Fruit fly (Drosophila melanogaster) whole organism, embryonic: ENCODE measurements around the gene Rrp45.
A peak's percentile ranks its signal among the peaks of the same experiment; 100 is the strongest.

Experiments
- Atf3 ChIP-seq: fragments of 200-800 bp; sonication (Bioruptor generic); optimal IDR thresholded peaks from 3 replicates; lab custom pipeline; 2016; ENCODE audit warnings: missing biosample characterization, missing genetic modification characterization
- CG10462 ChIP-seq: fragments of 200-800 bp; sonication (Bioruptor generic); optimal IDR thresholded peaks from 2 replicates; lab custom pipeline; 2016; ENCODE audit warnings: missing biosample characterization, missing genetic modification characterization
- CG10543 ChIP-seq: fragments of 200-800 bp; sonication (Bioruptor generic); optimal IDR thresholded peaks from 3 replicates; lab custom pipeline; 2017; ENCODE audit warnings: missing biosample characterization, mild to moderate bottlenecking, missing genetic modification characterization, moderate library complexity
- CG10654 ChIP-seq: fragments of 200-800 bp; sonication (Bioruptor generic); optimal IDR thresholded peaks from 2 replicates; lab custom pipeline; 2016; ENCODE audit warnings: missing biosample characterization, missing genetic modification characterization
- CG10979 ChIP-seq: fragments of 200-800 bp; sonication (Bioruptor generic); optimal IDR thresholded peaks from 2 replicates; lab custom pipeline; 2018; ENCODE audit warnings: missing biosample characterization, mild to moderate bottlenecking, missing genetic modification characterization, moderate library complexity
- CG12071 ChIP-seq: fragments of 200-800 bp; sonication (Bioruptor generic); optimal IDR thresholded peaks from 3 replicates; lab custom pipeline; 2018; ENCODE audit warnings: missing biosample characterization, mild to moderate bottlenecking, missing genetic modification characterization
- CG12236 ChIP-seq: fragments of 200-800 bp; sonication (Bioruptor generic); optimal IDR thresholded peaks from 2 replicates; lab custom pipeline; 2016; ENCODE audit warnings: missing biosample characterization, missing genetic modification characterization
- CG13123 ChIP-seq: fragments of 200-800 bp; sonication (Bioruptor generic); optimal IDR thresholded peaks from 2 replicates; lab custom pipeline; 2016; ENCODE audit warnings: missing biosample characterization, missing genetic modification characterization
- CG14014 ChIP-seq: fragments of 200-800 bp; sonication (Bioruptor generic); IDR thresholded peaks from 2 replicates; pipeline ENCODE4 v1.3.6; 2022; ENCODE audit warnings: missing biosample characterization, missing genetic modification characterization
- CG15011 ChIP-seq: fragments of 200-800 bp; sonication (Bioruptor generic); optimal IDR thresholded peaks from 3 replicates; lab custom pipeline; 2018; ENCODE audit warnings: missing biosample characterization, mild to moderate bottlenecking, missing genetic modification characterization
- CG15696 ChIP-seq: fragments of 200-800 bp; sonication (Bioruptor generic); optimal IDR thresholded peaks from 2 replicates; lab custom pipeline; 2019; ENCODE audit warnings: missing biosample characterization, mild to moderate bottlenecking, missing genetic modification characterization, moderate library complexity
- CG18011 ChIP-seq: fragments of 200-800 bp; sonication (Bioruptor generic); optimal IDR thresholded peaks from 2 replicates; lab custom pipeline; 2017; ENCODE audit warnings: missing biosample characterization, missing genetic modification characterization, mild to moderate bottlenecking, moderate library complexity, missing genotype
- CG2678 ChIP-seq: fragments of 200-800 bp; sonication (Bioruptor generic); optimal IDR thresholded peaks from 3 replicates; lab custom pipeline; 2019; ENCODE audit warnings: missing biosample characterization, mild to moderate bottlenecking, missing genetic modification characterization, moderate library complexity
- CG2889 ChIP-seq: fragments of 200-800 bp; sonication (Bioruptor generic); IDR thresholded peaks from 3 replicates; pipeline ENCODE4 v1.3.6; 2022; ENCODE audit warnings: missing biosample characterization, missing genetic modification characterization
- CG3407 ChIP-seq: fragments of 200-800 bp; sonication (Bioruptor generic); optimal IDR thresholded peaks from 2 replicates; lab custom pipeline; 2018; ENCODE audit warnings: missing biosample characterization, mild to moderate bottlenecking, missing genetic modification characterization
- CG6654 ChIP-seq: fragments of 200-800 bp; sonication (Bioruptor generic); optimal IDR thresholded peaks from 2 replicates; lab custom pipeline; 2017; ENCODE audit warnings: missing biosample characterization, mild to moderate bottlenecking, missing genetic modification characterization
- CG9932 ChIP-seq: fragments of 200-800 bp; sonication (Bioruptor generic); IDR thresholded peaks from 2 replicates; pipeline ENCODE4 v1.3.6; 2022; ENCODE audit warnings: missing biosample characterization, missing genetic modification characterization
- CHES-1-like ChIP-seq: fragments of 200-800 bp; sonication (Bioruptor generic); optimal IDR thresholded peaks from 2 replicates; lab custom pipeline; 2016; ENCODE audit warnings: missing biosample characterization, missing genetic modification characterization
- Chrac-16 ChIP-seq: fragments of 200-800 bp; sonication (Bioruptor generic); optimal IDR thresholded peaks from 3 replicates; lab custom pipeline; 2016; ENCODE audit warnings: missing biosample characterization, missing genetic modification characterization
- CoRest ChIP-seq: fragments of 200-800 bp; sonication (Bioruptor generic); optimal IDR thresholded peaks from 3 replicates; lab custom pipeline; 2018; ENCODE audit warnings: missing biosample characterization, mild to moderate bottlenecking, missing genetic modification characterization, moderate library complexity
- Deaf1 ChIP-seq: fragments of 200-800 bp; optimal IDR thresholded peaks from 3 replicates; lab custom pipeline; 2019; ENCODE audit warnings: missing biosample characterization, mild to moderate bottlenecking, missing genetic modification characterization, moderate library complexity
- Doc3 ChIP-seq: fragments of 200-800 bp; sonication (Bioruptor generic); IDR thresholded peaks from 3 replicates; pipeline ENCODE4 v1.3.6; 2022; ENCODE audit warnings: missing biosample characterization, missing genetic modification characterization; ENCODE audit not compliant: partially characterized antibody
- Dp ChIP-seq: fragments of 200-800 bp; sonication (Bioruptor generic); optimal IDR thresholded peaks from 2 replicates; lab custom pipeline; 2018; ENCODE audit warnings: missing biosample characterization, mild to moderate bottlenecking, missing genetic modification characterization, moderate library complexity
- E2f1 ChIP-seq: fragments of 200-800 bp; sonication (Bioruptor generic); IDR thresholded peaks from 2 replicates; pipeline ENCODE4 v1.3.6; 2022; ENCODE audit warnings: missing biosample characterization, missing genetic modification characterization
- Gug ChIP-seq: fragments of 200-800 bp; sonication (Bioruptor generic); IDR thresholded peaks from 4 replicates; pipeline ENCODE4 v1.3.6; 2022; ENCODE audit warnings: missing biosample characterization, missing genetic modification characterization
- H15 ChIP-seq: fragments of 200-800 bp; sonication (Bioruptor generic); IDR thresholded peaks from 3 replicates; pipeline ENCODE4 v1.3.6; 2022; ENCODE audit warnings: missing biosample characterization, missing genetic modification characterization
- HLH4C ChIP-seq: fragments of 200-800 bp; sonication (Bioruptor generic); IDR thresholded peaks from 3 replicates; pipeline ENCODE4 v1.3.6; 2022; ENCODE audit warnings: missing biosample characterization, missing genetic modification characterization; ENCODE audit not compliant: partially characterized antibody
- HmgD ChIP-seq: fragments of 200-800 bp; sonication (Bioruptor generic); optimal IDR thresholded peaks from 3 replicates; lab custom pipeline; 2016; ENCODE audit warnings: missing biosample characterization, missing genetic modification characterization
- Kr ChIP-seq: fragments of 200-800 bp; sonication (Bioruptor generic); optimal IDR thresholded peaks from 2 replicates; lab custom pipeline; 2017; ENCODE audit warnings: missing biosample characterization, mild to moderate bottlenecking, missing genetic modification characterization
- Lim3 ChIP-seq: fragments of 200-800 bp; sonication (Bioruptor generic); IDR thresholded peaks from 2 replicates; pipeline ENCODE4 v1.3.6; 2022; ENCODE audit warnings: missing biosample characterization, missing genetic modification characterization
- MBD-R2 ChIP-seq: fragments of 200-800 bp; sonication (Bioruptor generic); IDR thresholded peaks from 2 replicates; pipeline ENCODE4 v1.3.6; 2022; ENCODE audit warnings: missing biosample characterization, missing genetic modification characterization
- Mad ChIP-seq: fragments of 200-800 bp; sonication (Bioruptor generic); optimal IDR thresholded peaks from 2 replicates; lab custom pipeline; 2016; ENCODE audit warnings: missing biosample characterization, missing genetic modification characterization
- Meics ChIP-seq: fragments of 200-800 bp; sonication (Bioruptor generic); optimal IDR thresholded peaks from 2 replicates; lab custom pipeline; 2017; ENCODE audit warnings: missing biosample characterization, mild to moderate bottlenecking, missing genetic modification characterization
- Nf-YA ChIP-seq: fragments of 200-800 bp; sonication (Bioruptor generic); IDR thresholded peaks from 2 replicates; pipeline ENCODE4 v1.3.6; 2022; ENCODE audit warnings: missing biosample characterization, missing genetic modification characterization
- ab ChIP-seq: fragments of 200-800 bp; sonication (Bioruptor generic); optimal IDR thresholded peaks from 2 replicates; lab custom pipeline; 2016; ENCODE audit warnings: missing biosample characterization, missing genetic modification characterization
- az2 ChIP-seq: fragments of 200-800 bp; sonication (Bioruptor generic); optimal IDR thresholded peaks from 3 replicates; lab custom pipeline; 2016; ENCODE audit warnings: missing biosample characterization, missing genetic modification characterization
- bab2 ChIP-seq: fragments of 200-800 bp; sonication (Bioruptor generic); optimal IDR thresholded peaks from 2 replicates; lab custom pipeline; 2016; ENCODE audit warnings: missing biosample characterization, missing genetic modification characterization
- caup ChIP-seq: fragments of 200-800 bp; sonication (Bioruptor generic); optimal IDR thresholded peaks from 3 replicates; lab custom pipeline; 2017; ENCODE audit warnings: missing biosample characterization, mild to moderate bottlenecking, missing genetic modification characterization, moderate library complexity; ENCODE audit not compliant: severe bottlenecking
- crc ChIP-seq: fragments of 200-800 bp; sonication (Bioruptor generic); optimal IDR thresholded peaks from 2 replicates; lab custom pipeline; 2016; ENCODE audit warnings: missing biosample characterization, missing genetic modification characterization
- croc ChIP-seq: fragments of 200-800 bp; sonication (Bioruptor generic); conservative IDR thresholded peaks from 3 replicates; pipeline ENCODE4 v1.3.6; 2022; ENCODE audit warnings: missing biosample characterization, missing genetic modification characterization
- dysf ChIP-seq: fragments of 200-800 bp; sonication (Bioruptor generic); IDR thresholded peaks from 3 replicates; pipeline ENCODE4 v1.3.6; 2022; ENCODE audit warnings: missing biosample characterization, missing genetic modification characterization
- fd64A ChIP-seq: fragments of 200-800 bp; sonication (Bioruptor generic); optimal IDR thresholded peaks from 3 replicates; lab custom pipeline; 2018; ENCODE audit warnings: missing biosample characterization, mild to moderate bottlenecking, missing genetic modification characterization
- gcm ChIP-seq: fragments of 200-800 bp; sonication (Bioruptor generic); optimal IDR thresholded peaks from 2 replicates; lab custom pipeline; 2019; ENCODE audit warnings: missing biosample characterization, mild to moderate bottlenecking, missing genetic modification characterization, moderate library complexity
- grau ChIP-seq: fragments of 200-800 bp; optimal IDR thresholded peaks from 3 replicates; lab custom pipeline; 2019; ENCODE audit warnings: missing biosample characterization, mild to moderate bottlenecking, missing genetic modification characterization, moderate library complexity
- hbn ChIP-seq: fragments of 200-800 bp; sonication (Bioruptor generic); IDR thresholded peaks from 2 replicates; pipeline ENCODE4 v1.3.6; 2022; ENCODE audit warnings: missing biosample characterization, missing genetic modification characterization; ENCODE audit not compliant: partially characterized antibody
- mam ChIP-seq: fragments of 200-800 bp; sonication (Bioruptor generic); optimal IDR thresholded peaks from 3 replicates; lab custom pipeline; 2016; ENCODE audit warnings: missing biosample characterization, missing genetic modification characterization
- row ChIP-seq: fragments of 200-800 bp; sonication (Bioruptor generic); IDR thresholded peaks from 3 replicates; pipeline ENCODE4 v1.3.6; 2022; ENCODE audit warnings: missing biosample characterization, missing genetic modification characterization
- slp2 ChIP-seq: fragments of 200-800 bp; sonication (Bioruptor generic); optimal IDR thresholded peaks from 2 replicates; lab custom pipeline; 2016; ENCODE audit warnings: missing biosample characterization, missing genetic modification characterization
- tll ChIP-seq, 2 experiments: fragments of 200-800 bp in 1 of 2; fragments of >200 bp in 1 of 2; sonication (Bioruptor generic) in 1 of 2; optimal IDR thresholded peaks; 2 replicates each; lab custom pipeline; 2017 to 2019; ENCODE audit warnings: missing biosample characterization in 2 of 2, missing genetic modification characterization in 2 of 2, mild to moderate bottlenecking in 1 of 2, moderate library complexity in 1 of 2
- vvl ChIP-seq: fragments of 200-800 bp; sonication (Bioruptor generic); IDR thresholded peaks from 2 replicates; pipeline ENCODE4 v1.3.6; 2022; ENCODE audit warnings: missing biosample characterization, missing genetic modification characterization
- zfh1 ChIP-seq: fragments of 200-800 bp; sonication (Bioruptor generic); IDR thresholded peaks from 3 replicates; pipeline ENCODE4 v1.3.6; 2022; ENCODE audit warnings: missing biosample characterization, missing genetic modification characterization

Rrp45 gene

DNA sequence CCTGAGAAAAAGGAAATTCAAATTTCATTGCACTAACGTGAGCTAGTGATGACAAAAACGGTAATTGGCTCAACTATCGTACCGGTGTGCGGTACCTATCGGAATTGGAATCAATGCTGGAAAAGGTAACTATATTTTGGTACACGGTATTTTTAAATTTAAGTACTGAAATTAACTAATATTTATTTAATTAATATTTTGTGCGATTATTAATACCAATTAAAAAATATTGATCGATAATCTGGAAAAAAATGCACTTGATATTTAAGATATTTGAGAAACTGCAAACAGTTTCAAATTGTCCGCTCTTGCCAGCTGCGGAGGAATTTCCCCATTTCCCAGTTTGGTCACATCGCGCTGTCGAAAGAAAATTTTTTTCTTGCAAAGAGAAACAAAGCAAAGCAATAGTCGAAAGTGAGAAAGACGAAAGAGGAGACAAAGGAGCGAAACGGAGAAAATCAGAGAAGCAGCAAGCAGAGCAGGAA is 3.6 kb downstream of the Rrp45 start (continued):
- TF ChIP-seq CG18011 (GFP tag; lab: Kevin White, UChicago): no peak
- no peak for TF ChIP-seq CG2678 (tag; lab: Kevin White, UChicago)
- TF ChIP-seq CG15011: no peak
- TF ChIP-seq H15: no peak
- no peak for TF ChIP-seq CoRest (tag; lab: Kevin White, UChicago)
- TF ChIP-seq HmgD (GFP tag; lab: Kevin White, UChicago): no peak
- no peak for TF ChIP-seq CG13123 (GFP tag; lab: Kevin White, UChicago)
- TF ChIP-seq grau (tag; lab: Kevin White, UChicago): no peak
- TF ChIP-seq vvl (GFP tag; lab: Robert Waterston, UW): no peak
- peak; percentile 36; the same call in 2 of the 3 replicates for TF ChIP-seq row (GFP tag; lab: Robert Waterston, UW)
- TF ChIP-seq az2 (GFP tag; lab: Kevin White, UChicago): no peak
- TF ChIP-seq CG14014 (GFP tag; lab: Robert Waterston, UW): no peak
- TF ChIP-seq CG10462 (GFP tag; lab: Kevin White, UChicago): no peak
- TF ChIP-seq Atf3 (GFP tag; lab: Kevin White, UChicago): no peak
- no peak for TF ChIP-seq crc
- no peak for TF ChIP-seq bab2 (GFP tag; lab: Kevin White, UChicago)
- no peak for TF ChIP-seq ab (GFP tag; lab: Kevin White, UChicago)
- no peak for TF ChIP-seq CG10654 (GFP tag; lab: Kevin White, UChicago)
- TF ChIP-seq mam (GFP tag; lab: Kevin White, UChicago): no peak
- no peak for TF ChIP-seq CG10979 (tag; lab: Kevin White, UChicago)
- no peak for TF ChIP-seq caup (GFP tag; lab: Kevin White, UChicago)
- 0 out of 3 replicates have a peak, but pooled peaks have one; percentile 31 for TF ChIP-seq zfh1
- peak; percentile 62 for TF ChIP-seq CG9932 (GFP tag; lab: Robert Waterston, UW)
- no peak; the same call in 1 of the 2 replicates for TF ChIP-seq MBD-R2 (GFP tag; lab: Robert Waterston, UW)
- TF ChIP-seq CG3407 (GFP tag; lab: Kevin White, UChicago): no peak
- TF ChIP-seq Chrac-16 (GFP tag; lab: Kevin White, UChicago): no peak
- TF ChIP-seq CG12236 (GFP tag; lab: Kevin White, UChicago): no peak
- peak; percentile 78 for TF ChIP-seq Dp (GFP tag; lab: Kevin White, UChicago)
- no peak for TF ChIP-seq croc
- no peak for TF ChIP-seq gcm (GFP tag; lab: Kevin White, UChicago)
- no peak for TF ChIP-seq Meics (GFP tag; lab: Kevin White, UChicago)
- 0 out of 4 replicates have a peak, but pooled peaks have one; percentile 29 for TF ChIP-seq Gug (GFP tag; lab: Robert Waterston, UW)
- TF ChIP-seq Deaf1 (tag; lab: Kevin White, UChicago): no peak
- TF ChIP-seq CG10543 (GFP tag; lab: Kevin White, UChicago): no peak
- TF ChIP-seq tll (GFP tag; optimal IDR thresholded peaks at IDR 0.05; lab: Kevin White, UChicago): no peak
- TF ChIP-seq CG6654 (GFP tag; lab: Kevin White, UChicago): no peak
- no peak for TF ChIP-seq Mad (GFP tag; lab: Kevin White, UChicago)
- TF ChIP-seq Lim3 (GFP tag; lab: Robert Waterston, UW): no peak
- TF ChIP-seq slp2 (GFP tag; lab: Kevin White, UChicago): no peak
- no peak for TF ChIP-seq Nf-YA (GFP tag; lab: Robert Waterston, UW)
- TF ChIP-seq CG12071 (GFP tag; lab: Kevin White, UChicago): no peak
- no peak for TF ChIP-seq CG2889 (GFP tag; lab: Robert Waterston, UW)
- no peak for TF ChIP-seq Kr (GFP tag; lab: Kevin White, UChicago)
- TF ChIP-seq E2f1 (GFP tag; lab: Robert Waterston, UW): no peak
- no peak for TF ChIP-seq dysf
- TF ChIP-seq CG15696 (tag; lab: Kevin White, UChicago): no peak
- TF ChIP-seq HLH4C (GFP tag; lab: Robert Waterston, UW): 0 out of 3 replicates have a peak, but pooled peaks have one; percentile 51
- no peak; the same call in 2 of the 3 replicates for TF ChIP-seq Doc3 (GFP tag; lab: Robert Waterston, UW)
- no peak for TF ChIP-seq fd64A
- peak; percentile 29; the same call in 1 of the 2 replicates for TF ChIP-seq hbn
- TF ChIP-seq CHES-1-like: no peak
